Worm (Caenorhabditis elegans): ENCODE measurements around the gene srg-47.

The srg-47 gene

ce11 chrV:14523788-14524582 lies 32.1 kb downstream of the srg-47 start, which contains the start of gene ril-1:
Gene ril-1 (minus strand): TSS chrV:14524129.
- TF ChIP-seq ceh-90 (tag; optimal IDR thresholded peaks at IDR 0.05) (no peak), snu-23 (GFP tag; optimal IDR thresholded peaks at IDR 0.05) (peak; percentile 50), efl-3 (GFP tag; optimal IDR thresholded peaks at IDR 0.05) (no peak), ztf-11 (tag; optimal IDR thresholded peaks at IDR 0.05) (no peak), nhr-71 (tag; optimal IDR thresholded peaks at IDR 0.05) (peak; percentile 55), aha-1 (tag; optimal IDR thresholded peaks at IDR 0.05) (no peak), mep-1 (tag; optimal IDR thresholded peaks at IDR 0.05) (no peak), dpl-1 (GFP tag; optimal IDR thresholded peaks at IDR 0.05) (peak in 2 of 3 experiments; percentile 30 to 31), rnt-1 (tag; optimal IDR thresholded peaks at IDR 0.05) (peak; percentile 35), nhr-20 (tag; optimal IDR thresholded peaks at IDR 0.05) (peak; percentile 25), swsn-7 (tag; optimal IDR thresholded peaks at IDR 0.05) (peak; percentile 21), C34B4.2 (tag; optimal IDR thresholded peaks at IDR 0.05) (no peak), nhr-77 (tag; optimal IDR thresholded peaks at IDR 0.05) (no peak), lin-35 (GFP tag; optimal IDR thresholded peaks at IDR 0.05) (peak; percentile 23 to 57), fos-1 (tag; optimal IDR thresholded peaks at IDR 0.05) (no peak), lir-3 (tag; optimal IDR thresholded peaks at IDR 0.05; ENCODE audit: poor library complexity) (no peak), hlh-4 (tag; optimal IDR thresholded peaks at IDR 0.05) (no peak), mdl-1 (tag; optimal IDR thresholded peaks at IDR 0.05) (peak in 1 of 2 experiments; percentile 8), skn-1 (tag; optimal IDR thresholded peaks at IDR 0.05) (peak; percentile 40), lsy-2 (tag; optimal IDR thresholded peaks at IDR 0.05) (peak; percentile 27 to 58), Y116A8C.19 (tag; optimal IDR thresholded peaks at IDR 0.05; ENCODE audit: borderline replicate concordance) (no peak), nhr-12 (tag; optimal IDR thresholded peaks at IDR 0.05) (no peak), fkh-8 (tag; optimal IDR thresholded peaks at IDR 0.05) (peak; percentile 34), dsc-1 (tag; optimal IDR thresholded peaks at IDR 0.05) (peak; percentile 10), fkh-10 (GFP tag; optimal IDR thresholded peaks at IDR 0.05) (no peak), zag-1 (tag; optimal IDR thresholded peaks at IDR 0.05) (no peak), tbx-2 (tag; optimal IDR thresholded peaks at IDR 0.05) (peak; percentile 5), nhr-90 (tag; optimal IDR thresholded peaks at IDR 0.05; ENCODE audit: poor library complexity) (peak; percentile 44), jun-1 (tag; optimal IDR thresholded peaks at IDR 0.05) (no peak), nhr-85 (tag) (peak; percentile 67), mab-9 (GFP tag; IDR thresholded peaks at IDR 0.05) (no peak), efl-1 (optimal IDR thresholded peaks at IDR 0.05) (peak; percentile 38 to 41), efl-1 (GFP tag; optimal IDR thresholded peaks at IDR 0.05 in 1 of 2) (peak; percentile 6 to 85), unc-130 (tag; optimal IDR thresholded peaks at IDR 0.05) (peak; percentile 14), nhr-47 (tag; optimal IDR thresholded peaks at IDR 0.05) (peak; percentile 38), ceh-82 (tag; optimal IDR thresholded peaks at IDR 0.05) (peak; percentile 2 to 40 (median 32)), xbp-1 (tag; optimal IDR thresholded peaks at IDR 0.05) (peak; percentile 15), C16A3.4 (tag; optimal IDR thresholded peaks at IDR 0.05) (peak; percentile 53)

ce11 chrV:14523105-14523504 lies 33.0 kb downstream of the srg-47 start, which contains the start of gene C53A5.2:
Gene C53A5.2 (minus strand): TSS chrV:14523205.
- TF ChIP-seq nhr-90 (tag; optimal IDR thresholded peaks at IDR 0.05; ENCODE audit: poor library complexity) (no peak), efl-1 (optimal IDR thresholded peaks at IDR 0.05) (no peak), efl-1 (GFP tag; optimal IDR thresholded peaks at IDR 0.05 in 1 of 2) (peak in 1 of 2 experiments; percentile 88)

DNA sequence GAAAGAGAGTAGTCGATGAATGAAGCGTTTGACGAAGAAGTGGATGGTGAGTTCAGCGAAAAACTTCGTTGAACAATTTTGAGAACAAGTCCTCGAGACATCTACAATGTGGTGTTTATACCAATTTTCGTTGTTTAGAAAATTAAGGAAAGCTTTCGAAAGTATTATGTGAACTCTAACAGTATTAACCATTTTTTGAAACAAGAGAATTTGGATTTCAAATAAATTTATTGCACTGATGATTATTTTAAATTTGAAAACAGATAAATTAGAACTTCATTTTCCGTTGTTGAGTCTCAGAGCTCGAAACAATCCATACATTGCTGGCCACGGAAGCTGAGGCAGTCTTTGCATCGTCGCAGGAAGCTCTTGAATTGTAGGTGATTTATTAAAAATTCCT lies 33.6 kb downstream of the srg-47 start, which contains the start of gene C53A5.16:
Gene C53A5.16 (minus strand): TSS at position 101 of the 400 bp plus-strand sequence.
- TF ChIP-seq ama-1 (optimal IDR thresholded peaks at IDR 0.05) (peak; percentile 37), nhr-19 (GFP tag; conservative IDR thresholded peaks at IDR 0.05) (no peak)
